Worm (Caenorhabditis elegans) whole organism, early embryonic: ENCODE results near the gene npp-8.

Source experiments
- F13C5.2 ChIP-seq: sonication (generic microtip); optimal IDR thresholded peaks from 2 replicates; lab custom pipeline; 2017; ENCODE audit warnings: mild to moderate bottlenecking, missing genetic modification characterization, inconsistent platforms, missing compliant biosample characterization
- ama-1 ChIP-seq: fragments of 150-350 bp; optimal IDR thresholded peaks from 2 replicates; lab custom pipeline; 2014
- ceh-13 ChIP-seq: fragments of 200-800 bp; sonication (Bioruptor generic); optimal IDR thresholded peaks from 2 replicates; lab custom pipeline; 2018; ENCODE audit warnings: mild to moderate bottlenecking, missing genetic modification characterization, missing compliant biosample characterization
- ets-7 ChIP-seq: sonication (generic microtip); optimal IDR thresholded peaks from 2 replicates; lab custom pipeline; 2016; ENCODE audit warnings: missing genotype, missing genetic modification characterization, missing compliant biosample characterization
- hmbx-1 ChIP-seq: sonication (generic microtip); optimal IDR thresholded peaks from 2 replicates; lab custom pipeline; 2016; ENCODE audit warnings: mild to moderate bottlenecking, missing genetic modification characterization, missing compliant biosample characterization
- hnd-1 ChIP-seq: sonication (generic microtip); optimal IDR thresholded peaks from 2 replicates; lab custom pipeline; 2016; ENCODE audit warnings: missing genetic modification characterization, missing compliant biosample characterization
- pes-1 ChIP-seq: fragments of 200-800 bp; sonication (Bioruptor generic); IDR thresholded peaks from 2 replicates; pipeline ENCODE4 v1.3.6; 2022; ENCODE audit warnings: missing genetic modification reagents, missing genetic modification characterization, missing compliant biosample characterization
- sea-1 ChIP-seq: fragments of 200-800 bp; sonication (Bioruptor generic); conservative IDR thresholded peaks from 2 replicates; pipeline ENCODE4 v1.3.6; 2022; ENCODE audit warnings: missing genetic modification characterization, missing compliant biosample characterization

ce11 chrIV:1602936-1603457 is 7.4 kb upstream of the npp-8 start:
- no peak for TF ChIP-seq ama-1 (lab: Kevin White, UChicago)
- TF ChIP-seq ets-7 (tag; lab: Kevin White, UChicago) = no peak
- TF ChIP-seq F13C5.2 = no peak
- TF ChIP-seq hnd-1 (tag; lab: Kevin White, UChicago) = no peak
- no peak for TF ChIP-seq hmbx-1 (tag; lab: Kevin White, UChicago)
- TF ChIP-seq pes-1 (GFP tag; lab: Robert Waterston, UW) = no peak
- TF ChIP-seq ceh-13 = no peak
- no peak for TF ChIP-seq sea-1 (GFP tag; lab: Robert Waterston, UW)
